Worm (Caenorhabditis elegans) whole organism, late embryonic: Measurements from ENCODE around the gene clec-168.

Source experiments
- mec-3 ChIP-seq: sonication (generic microtip); optimal IDR thresholded peaks from 2 replicates; lab custom pipeline; 2016; ENCODE audit warnings: borderline replicate concordance, missing genetic modification characterization, missing compliant biosample characterization
- nhr-11 ChIP-seq: fragments of 150-350 bp; optimal IDR thresholded peaks from 2 replicates; lab custom pipeline; 2014; ENCODE audit warnings: missing biosample characterization, missing genetic modification characterization

ce11 chrIV:1289327-1289726, 32.6 kb downstream of the clec-168 start, which contains the start of gene plst-1:
- TF ChIP-seq nhr-11 (tag; lab: Kevin White, UChicago) (no peak), mec-3 (tag; lab: Kevin White, UChicago) (no peak)
